Worm (Caenorhabditis elegans): ENCODE data around the gene spe-26.

Gene spe-26

DNA sequence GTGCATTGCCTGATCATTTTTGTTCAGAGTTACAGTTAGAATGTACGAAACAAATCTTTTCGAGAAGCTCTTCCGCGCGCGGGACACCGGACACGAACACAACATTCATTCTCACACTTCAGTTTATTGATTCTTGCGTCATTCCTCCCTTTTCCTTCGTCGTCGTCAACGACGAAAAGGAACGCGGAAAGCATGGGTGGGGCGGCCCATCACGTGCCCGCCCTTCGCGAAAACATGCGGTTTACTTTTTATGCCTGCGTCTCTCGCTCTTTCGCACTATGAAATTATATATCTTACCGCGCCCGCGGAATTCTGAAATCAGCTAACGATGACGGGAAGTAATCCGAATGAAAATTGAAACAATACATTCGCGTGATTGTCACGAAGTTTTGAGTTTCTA is 11.1 kb downstream of the spe-26 start (continued):
- peak; percentile 92 for TF ChIP-seq madf-9 (GFP tag; conservative IDR thresholded peaks at IDR 0.05)
- peak; percentile 48; the same call in 1 of the 2 replicates for TF ChIP-seq egl-43 (GFP tag; IDR thresholded peaks at IDR 0.05)
- TF ChIP-seq mxl-2 (GFP tag; conservative IDR thresholded peaks at IDR 0.05), result no peak
- TF ChIP-seq unc-130 (GFP tag; optimal IDR thresholded peaks at IDR 0.05), result peak; percentile 24
- peak; percentile 64 for TF ChIP-seq nhr-48 (tag; optimal IDR thresholded peaks at IDR 0.05)
- no peak for TF ChIP-seq spr-3 (GFP tag; optimal IDR thresholded peaks at IDR 0.05)
- peak in 1 of 2 experiments; percentile 96 for TF ChIP-seq unc-62 (GFP tag; optimal IDR thresholded peaks at IDR 0.05 in 1 of 2)
- no peak for TF ChIP-seq unc-62 (tag; optimal IDR thresholded peaks at IDR 0.05)
- 0 out of 2 replicates have a peak, but pooled peaks have one; percentile 21 for TF ChIP-seq T26A8.4 (GFP tag; IDR thresholded peaks at IDR 0.05)
- TF ChIP-seq ceh-20 (GFP tag; IDR thresholded peaks at IDR 0.05), result peak; percentile 62; the same call in 1 of the 2 replicates
- TF ChIP-seq F10B5.3 (tag; optimal IDR thresholded peaks at IDR 0.05), result no peak
- TF ChIP-seq daf-16 (GFP tag; optimal IDR thresholded peaks at IDR 0.05), result peak in 1 of 2 experiments; percentile 29
- peak; percentile 44 for TF ChIP-seq daf-16 (tag; optimal IDR thresholded peaks at IDR 0.05)
- TF ChIP-seq mes-2 (tag; optimal IDR thresholded peaks at IDR 0.05; ENCODE audit: poor library complexity, severe bottlenecking), result peak; percentile 21
- TF ChIP-seq hlh-30 (tag; optimal IDR thresholded peaks at IDR 0.05; ENCODE audit: insufficient read depth), result peak; percentile 98
- TF ChIP-seq mxl-3 (GFP tag; optimal IDR thresholded peaks at IDR 0.05), result peak; percentile 94
- TF ChIP-seq lin-1 (GFP tag; IDR thresholded peaks at IDR 0.05), result 0 out of 2 replicates have a peak, but pooled peaks have one; percentile 32
- TF ChIP-seq F37D6.2 (tag; optimal IDR thresholded peaks at IDR 0.05), result peak; percentile 29
- peak in 1 of 2 experiments; percentile 63 for TF ChIP-seq lsy-2 (tag; optimal IDR thresholded peaks at IDR 0.05)
- TF ChIP-seq zip-2 (tag; optimal IDR thresholded peaks at IDR 0.05), result no peak
- TF ChIP-seq nhr-6 (tag; optimal IDR thresholded peaks at IDR 0.05), result no peak
- TF ChIP-seq ZK337.2 (GFP tag; IDR thresholded peaks at IDR 0.05), result no peak
- no peak for TF ChIP-seq php-3 (GFP tag; IDR thresholded peaks at IDR 0.05)
- TF ChIP-seq tra-1 (GFP tag; IDR thresholded peaks at IDR 0.05), result 0 out of 2 replicates have a peak, but pooled peaks have one; percentile 40
- TF ChIP-seq unc-39 (tag; optimal IDR thresholded peaks at IDR 0.05), result no peak
- 0 out of 2 replicates have a peak, but pooled peaks have one; percentile 11 for TF ChIP-seq saeg-2 (GFP tag; IDR thresholded peaks at IDR 0.05)
- TF ChIP-seq nhr-28 (tag; optimal IDR thresholded peaks at IDR 0.05), result peak; percentile 31

DNA sequence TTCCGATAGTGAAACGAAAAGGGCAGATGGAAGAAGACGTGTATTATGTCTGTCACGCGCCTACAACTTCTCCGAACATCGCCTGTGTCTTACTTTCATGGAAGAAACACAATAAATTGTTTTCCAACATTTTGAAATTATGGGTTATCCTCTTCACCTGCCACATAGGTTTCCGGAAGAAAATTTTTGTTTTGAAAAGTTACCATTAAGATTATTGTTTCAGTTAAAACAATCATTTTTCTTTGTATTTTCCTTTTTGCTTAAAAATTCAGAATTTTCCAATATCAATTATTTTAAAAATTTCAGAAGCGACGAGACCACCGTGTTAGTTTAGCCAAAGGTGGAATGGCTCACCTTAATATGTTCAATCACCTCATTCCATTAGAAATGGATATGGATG is 17.1 kb downstream of the spe-26 start, which contains the start of gene mask-1:
Gene mask-1, plus strand, starts transcription at position 301 of the 400 bp plus-strand sequence.
- TF ChIP-seq nhr-42 (GFP tag; IDR thresholded peaks at IDR 0.05) (no peak), snpc-1.2 (GFP tag; IDR thresholded peaks at IDR 0.05) (no peak), nhr-111 (GFP tag; optimal IDR thresholded peaks at IDR 0.05) (no peak), nhr-10 (tag; optimal IDR thresholded peaks at IDR 0.05) (no peak), dpl-1 (GFP tag; optimal IDR thresholded peaks at IDR 0.05) (no peak)

DNA sequence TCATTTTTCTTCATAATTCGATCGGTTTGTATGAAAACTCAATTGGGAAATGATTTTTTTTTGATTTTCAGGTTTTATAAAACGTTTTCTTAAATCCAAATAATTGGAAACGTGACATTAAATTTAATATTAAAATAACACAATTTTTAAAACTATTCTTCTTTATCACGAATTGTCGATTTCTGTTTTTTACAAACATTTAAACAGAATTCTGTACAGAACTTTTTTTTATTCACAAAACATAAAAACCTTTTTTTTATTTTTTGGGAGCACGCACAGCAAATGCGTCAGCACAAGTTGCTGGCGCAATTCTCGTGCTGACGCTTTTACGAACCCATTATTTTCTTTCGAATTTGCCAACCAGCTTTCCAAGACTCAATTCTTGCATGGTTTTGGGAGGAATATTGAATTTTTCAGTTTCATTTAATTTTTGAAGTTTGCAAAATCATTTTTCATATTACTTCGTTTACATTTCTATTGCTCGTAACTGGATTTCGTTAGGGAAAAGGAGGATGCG is 17.9 kb downstream of the spe-26 start, which contains the start of gene mpz-5:
Gene mpz-5, minus strand, starts transcription at position 51 of the 517 bp plus-strand sequence.
- TF ChIP-seq lsy-2 (tag; optimal IDR thresholded peaks at IDR 0.05), result peak in 1 of 2 experiments; percentile 89
- 0 out of 2 replicates have a peak, but pooled peaks have one; percentile 9 for TF ChIP-seq ctbp-1 (GFP tag; IDR thresholded peaks at IDR 0.05)
- no peak for TF ChIP-seq tra-1 (GFP tag; IDR thresholded peaks at IDR 0.05)
- no peak for TF ChIP-seq daf-19 (GFP tag; conservative IDR thresholded peaks at IDR 0.05)
- no peak for TF ChIP-seq zip-11 (GFP tag; IDR thresholded peaks at IDR 0.05)
- TF ChIP-seq egl-27 (tag; optimal IDR thresholded peaks at IDR 0.05), result no peak
- 0 out of 2 replicates have a peak, but pooled peaks have one; percentile 26 for TF ChIP-seq lin-29 (GFP tag; IDR thresholded peaks at IDR 0.05)
- TF ChIP-seq lin-38 (GFP tag; IDR thresholded peaks at IDR 0.05), result peak; percentile 74
- TF ChIP-seq lin-13 (GFP tag; optimal IDR thresholded peaks at IDR 0.05), result no peak
- TF ChIP-seq F44E2.7 (GFP tag; IDR thresholded peaks at IDR 0.05), result no peak
- TF ChIP-seq nhr-77 (tag; optimal IDR thresholded peaks at IDR 0.05), result peak; percentile 51
- peak; percentile 30 for TF ChIP-seq spr-1 (tag; optimal IDR thresholded peaks at IDR 0.05)
- TF ChIP-seq nhr-11 (tag; optimal IDR thresholded peaks at IDR 0.05), result no peak
- TF ChIP-seq fkh-10 (GFP tag; optimal IDR thresholded peaks at IDR 0.05), result peak; percentile 30
- TF ChIP-seq daf-16 (GFP tag; optimal IDR thresholded peaks at IDR 0.05), result peak in 1 of 2 experiments; percentile 19
- peak; percentile 36 for TF ChIP-seq daf-16 (tag; optimal IDR thresholded peaks at IDR 0.05)
- TF ChIP-seq madf-9 (GFP tag; conservative IDR thresholded peaks at IDR 0.05), result 0 out of 2 replicates have a peak, but pooled peaks have one; percentile 8
- no peak for TF ChIP-seq lin-39 (tag; optimal IDR thresholded peaks at IDR 0.05)
- peak; percentile 53 for TF ChIP-seq T20F7.1 (GFP tag; optimal IDR thresholded peaks at IDR 0.05)
- TF ChIP-seq aha-1 (tag), result no peak
- no peak for TF ChIP-seq daf-8 (GFP tag; IDR thresholded peaks at IDR 0.05)
- TF ChIP-seq hmg-1.1 (GFP tag; IDR thresholded peaks at IDR 0.05), result peak; percentile 61; the same call in 1 of the 2 replicates

All from whole organism, L4 larva.